Fruit fly (Drosophila melanogaster) S2 (cell line): ENCODE data around the gene CG13318.

Experiments used
- CG8478 ChIP-seq: fragments of >200 bp; optimal IDR thresholded peaks from 2 replicates; lab custom pipeline; 2018
- CTCF ChIP-seq, 2 experiments: fragments of >200 bp; optimal IDR thresholded peaks; 2 replicates each; lab custom pipeline; 2018

DNA sequence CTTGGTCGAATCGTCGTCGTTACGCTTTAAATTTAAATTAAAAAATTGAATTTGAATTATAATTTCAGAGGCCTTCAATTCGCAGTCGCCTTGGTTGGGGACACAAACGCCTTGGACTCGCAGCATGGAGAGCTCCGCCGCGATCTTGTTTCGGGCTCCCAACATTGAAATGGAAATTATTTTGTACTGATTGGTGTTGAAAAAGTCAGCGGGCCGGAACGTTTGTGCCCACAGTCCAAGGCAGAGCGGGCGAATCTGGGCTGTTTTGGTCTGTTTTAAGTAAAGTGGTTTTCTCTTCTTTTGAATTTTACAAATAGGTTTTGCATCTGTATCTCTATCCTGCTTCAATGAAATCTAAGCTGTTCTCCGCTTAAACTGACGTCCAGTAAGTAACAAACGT is 42.6 kb upstream of the CG13318 start:
- TF ChIP-seq CG8478 (lab: Kevin White, UChicago), result no peak
- TF ChIP-seq CTCF (optimal IDR thresholded peaks at IDR 0.05; lab: Kevin White, UChicago), result no peak
